7 worm cellular contexts compared by ENCODE assay signal in the genomic region with DNA sequence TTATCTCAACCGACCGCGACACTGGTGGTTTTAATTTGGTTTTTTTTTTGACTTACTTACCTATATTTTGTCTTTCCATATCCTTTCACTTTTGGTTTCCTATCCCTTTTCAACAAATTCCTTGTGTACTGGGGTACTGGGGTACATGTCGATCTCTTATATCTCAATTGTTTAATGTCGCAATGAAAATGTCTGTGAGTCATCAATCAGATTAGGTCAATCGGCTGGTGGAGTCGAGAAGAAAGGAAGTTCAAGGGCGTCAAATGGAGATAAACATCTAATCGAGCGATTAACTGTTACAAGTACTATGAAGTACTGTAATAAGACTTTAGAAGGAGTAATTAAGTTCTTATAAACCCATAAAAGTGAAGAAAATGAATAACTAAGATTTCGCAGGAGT.
TF ChIP-seq lines count a peak whose summit lies in the region.

No protein-coding gene starts in this region.

TF ChIP-seq in whole organism, L1 larva, 84 proteins besides CTCF, POLR2A, EP300 and RAD21 (continues in another document):
- TF ChIP-seq lsy-2 (tag; optimal IDR thresholded peaks at IDR 0.05; lab: Kevin White, UChicago): peak in 1 of 2 experiments; percentile 16
- no peak for TF ChIP-seq ceh-82 (tag; optimal IDR thresholded peaks at IDR 0.05; lab: Kevin White, UChicago)
- TF ChIP-seq lin-13 (GFP tag; optimal IDR thresholded peaks at IDR 0.05; lab: Kevin White, UChicago): no peak
- no peak for TF ChIP-seq fkh-4 (tag; optimal IDR thresholded peaks at IDR 0.05; lab: Kevin White, UChicago; ENCODE audit: borderline replicate concordance)
- TF ChIP-seq nhr-71 (tag; optimal IDR thresholded peaks at IDR 0.05; lab: Kevin White, UChicago): no peak
- peak; percentile 94 for TF ChIP-seq nhr-85 (tag; lab: Kevin White, UChicago)
- TF ChIP-seq egl-13 (tag; optimal IDR thresholded peaks at IDR 0.05; lab: Kevin White, UChicago): no peak
- no peak for TF ChIP-seq efl-1 (optimal IDR thresholded peaks at IDR 0.05; lab: Kevin White, UChicago)
- TF ChIP-seq efl-1 (GFP tag; optimal IDR thresholded peaks at IDR 0.05 in 1 of 2; lab: Kevin White, UChicago): peak in 1 of 2 experiments; percentile 0
- TF ChIP-seq sptf-1 (tag; optimal IDR thresholded peaks at IDR 0.05; lab: Kevin White, UChicago): no peak
- no peak for TF ChIP-seq nhr-12 (tag; optimal IDR thresholded peaks at IDR 0.05; lab: Kevin White, UChicago)
- TF ChIP-seq elt-2 (tag; optimal IDR thresholded peaks at IDR 0.05; lab: Kevin White, UChicago): no peak

TF ChIP-seq in whole organism, L2 larva, 48 proteins besides CTCF, POLR2A, EP300 and RAD21 (continues in another document):
- TF ChIP-seq nhr-25 (tag; optimal IDR thresholded peaks at IDR 0.05; lab: Kevin White, UChicago) (peak; percentile 52), fos-1 (tag; optimal IDR thresholded peaks at IDR 0.05; lab: Kevin White, UChicago) (peak; percentile 79), unc-62 (GFP tag; optimal IDR thresholded peaks at IDR 0.05; lab: Kevin White, UChicago) (no peak), Y55F3AM.14 (GFP tag; optimal IDR thresholded peaks at IDR 0.05; lab: Kevin White, UChicago) (no peak), blmp-1 (tag; optimal IDR thresholded peaks at IDR 0.05; lab: Kevin White, UChicago; ENCODE audit: insufficient read depth) (peak; percentile 86), mdl-1 (tag; optimal IDR thresholded peaks at IDR 0.05; lab: Kevin White, UChicago) (no peak), gmeb-1 (tag; optimal IDR thresholded peaks at IDR 0.05; lab: Kevin White, UChicago) (no peak), sma-3 (GFP tag; optimal IDR thresholded peaks at IDR 0.05; lab: Kevin White, UChicago) (peak; percentile 79), ceh-16 (tag; optimal IDR thresholded peaks at IDR 0.05; lab: Kevin White, UChicago) (peak; percentile 99), nhr-23 (tag; optimal IDR thresholded peaks at IDR 0.05; lab: Kevin White, UChicago) (peak; percentile 17), nhr-21 (tag; optimal IDR thresholded peaks at IDR 0.05; lab: Kevin White, UChicago) (peak; percentile 45), lsy-2 (tag; optimal IDR thresholded peaks at IDR 0.05; lab: Kevin White, UChicago) (peak in 1 of 2 experiments; percentile 21)

TF ChIP-seq in whole organism, L3 larva, 47 proteins besides CTCF, POLR2A, EP300 and RAD21 (continues in another document):
- no peak for TF ChIP-seq nhr-12 (tag; optimal IDR thresholded peaks at IDR 0.05; lab: Kevin White, UChicago)
- TF ChIP-seq nhr-23 (tag; optimal IDR thresholded peaks at IDR 0.05; lab: Kevin White, UChicago): peak; percentile 99
- TF ChIP-seq ztf-4 (tag; optimal IDR thresholded peaks at IDR 0.05; lab: Kevin White, UChicago): no peak
- no peak for TF ChIP-seq snpc-4 (tag; optimal IDR thresholded peaks at IDR 0.05; lab: Kevin White, UChicago)
- TF ChIP-seq R02D3.7 (tag; optimal IDR thresholded peaks at IDR 0.05; lab: Kevin White, UChicago): no peak
- peak; percentile 19 for TF ChIP-seq ceh-28 (tag; optimal IDR thresholded peaks at IDR 0.05; lab: Kevin White, UChicago)
- no peak for TF ChIP-seq egl-5 (tag; optimal IDR thresholded peaks at IDR 0.05; lab: Kevin White, UChicago)
- TF ChIP-seq fos-1 (tag; optimal IDR thresholded peaks at IDR 0.05; lab: Kevin White, UChicago): no peak
- TF ChIP-seq nhr-43 (tag; optimal IDR thresholded peaks at IDR 0.05; lab: Kevin White, UChicago; ENCODE audit: poor library complexity, severe bottlenecking): peak; percentile 37
- TF ChIP-seq fkh-10 (GFP tag; optimal IDR thresholded peaks at IDR 0.05; lab: Kevin White, UChicago): no peak
- peak; percentile 6 for TF ChIP-seq unc-62 (GFP tag; optimal IDR thresholded peaks at IDR 0.05; lab: Kevin White, UChicago)
- TF ChIP-seq jun-1 (tag; optimal IDR thresholded peaks at IDR 0.05; lab: Kevin White, UChicago): no peak
- TF ChIP-seq unc-39 (tag; optimal IDR thresholded peaks at IDR 0.05; lab: Kevin White, UChicago): no peak

TF ChIP-seq in whole organism, L4 larva, 104 proteins besides CTCF, POLR2A, EP300 and RAD21:
- peak in 1 of 2 experiments; percentile 86 for TF ChIP-seq unc-62 (GFP tag; optimal IDR thresholded peaks at IDR 0.05 in 1 of 2; lab: Kevin White, UChicago)
- no peak for TF ChIP-seq unc-62 (tag; optimal IDR thresholded peaks at IDR 0.05; lab: Kevin White, UChicago)
- peak; percentile 18 for TF ChIP-seq aha-1 (tag; lab: Kevin White, UChicago)
- no peak for TF ChIP-seq ceh-44 (GFP tag; IDR thresholded peaks at IDR 0.05; lab: Robert Waterston, UW)
- TF ChIP-seq lin-38 (GFP tag; IDR thresholded peaks at IDR 0.05; lab: Robert Waterston, UW): no peak
- TF ChIP-seq nhr-28 (tag; optimal IDR thresholded peaks at IDR 0.05; lab: Kevin White, UChicago): peak; percentile 29
- TF ChIP-seq nhr-25 (tag; optimal IDR thresholded peaks at IDR 0.05; lab: Kevin White, UChicago; ENCODE audit: borderline replicate concordance, insufficient read depth): peak; percentile 55
- TF ChIP-seq mxl-3 (GFP tag; optimal IDR thresholded peaks at IDR 0.05; lab: Kevin White, UChicago): no peak

TF ChIP-seq in whole organism, late embryonic, 69 proteins besides CTCF, POLR2A, EP300 and RAD21:
- TF ChIP-seq unc-55 (GFP tag; optimal IDR thresholded peaks at IDR 0.05; lab: Kevin White, UChicago) (peak; percentile 68), hlh-30 (tag; optimal IDR thresholded peaks at IDR 0.05; lab: Kevin White, UChicago; ENCODE audit: insufficient read depth) (no peak)

TF ChIP-seq in whole organism, mixed stage, embryonic, 35 proteins besides CTCF, POLR2A, EP300 and RAD21:
- peak; percentile 82 for TF ChIP-seq elt-1 (tag; optimal IDR thresholded peaks at IDR 0.05; lab: Kevin White, UChicago; ENCODE audit: borderline replicate concordance, insufficient read depth)
- TF ChIP-seq ceh-39 (tag; optimal IDR thresholded peaks at IDR 0.05; lab: Kevin White, UChicago): no peak
- peak; percentile 86 for TF ChIP-seq unc-62 (GFP tag; optimal IDR thresholded peaks at IDR 0.05; lab: Kevin White, UChicago)
- TF ChIP-seq mep-1 (tag; optimal IDR thresholded peaks at IDR 0.05; lab: Kevin White, UChicago): no peak
- no peak for TF ChIP-seq nhr-12 (tag; optimal IDR thresholded peaks at IDR 0.05; lab: Kevin White, UChicago)
- peak; percentile 78 for TF ChIP-seq nhr-2 (tag; optimal IDR thresholded peaks at IDR 0.05; lab: Kevin White, UChicago)
- TF ChIP-seq M03D4.4 (tag; optimal IDR thresholded peaks at IDR 0.05; lab: Kevin White, UChicago): no peak
- TF ChIP-seq sptf-1 (tag; optimal IDR thresholded peaks at IDR 0.05; lab: Kevin White, UChicago): no peak
- TF ChIP-seq blmp-1 (tag; optimal IDR thresholded peaks at IDR 0.05; lab: Kevin White, UChicago): no peak

TF ChIP-seq in whole organism, young adult, 124 proteins besides CTCF, POLR2A, EP300 and RAD21:
- TF ChIP-seq unc-62 (GFP tag; optimal IDR thresholded peaks at IDR 0.05; lab: Kevin White, UChicago) (peak; percentile 70), mes-4 (tag; optimal IDR thresholded peaks at IDR 0.05; lab: Kevin White, UChicago) (no peak)
